Worm (Caenorhabditis elegans) whole organism, late embryonic: ENCODE measurements around the gene R02E4.3.

Experiments
- F13H6.1 ChIP-seq: sonication (generic microtip); optimal IDR thresholded peaks from 2 replicates; lab custom pipeline; 2016; ENCODE audit warnings: missing genetic modification characterization, missing compliant biosample characterization
- ahr-1 ChIP-seq: sonication (generic microtip); optimal IDR thresholded peaks from 2 replicates; lab custom pipeline; 2016; ENCODE audit warnings: missing genetic modification characterization, missing compliant biosample characterization
- ceh-14 ChIP-seq: sonication (generic microtip); optimal IDR thresholded peaks from 2 replicates; lab custom pipeline; 2016; ENCODE audit warnings: missing genotype, missing genetic modification characterization, missing compliant biosample characterization
- ceh-18 ChIP-seq: sonication (generic microtip); optimal IDR thresholded peaks from 2 replicates; lab custom pipeline; 2016; ENCODE audit warnings: missing genetic modification characterization, missing compliant biosample characterization
- ceh-19 ChIP-seq: fragments of 200-800 bp; sonication (Bioruptor generic); optimal IDR thresholded peaks from 2 replicates; lab custom pipeline; 2018; ENCODE audit warnings: mild to moderate bottlenecking, missing genetic modification characterization, missing compliant biosample characterization
- ceh-24 ChIP-seq: sonication (generic microtip); optimal IDR thresholded peaks from 2 replicates; lab custom pipeline; 2016; ENCODE audit warnings: mild to moderate bottlenecking, missing genetic modification characterization, missing compliant biosample characterization
- ceh-30 ChIP-seq: fragments of 150-350 bp; optimal IDR thresholded peaks from 2 replicates; lab custom pipeline; 2014; ENCODE audit warnings: missing biosample characterization, missing genetic modification characterization
- ceh-31 ChIP-seq: sonication (generic microtip); optimal IDR thresholded peaks from 2 replicates; lab custom pipeline; 2016; ENCODE audit warnings: missing genetic modification characterization, missing compliant biosample characterization
- ceh-48 ChIP-seq: sonication (generic microtip); optimal IDR thresholded peaks from 2 replicates; lab custom pipeline; 2016; ENCODE audit warnings: missing genetic modification characterization, inconsistent platforms, missing compliant biosample characterization
- dmd-4 ChIP-seq: sonication (generic microtip); optimal IDR thresholded peaks from 2 replicates; lab custom pipeline; 2016; ENCODE audit warnings: borderline replicate concordance, missing genetic modification characterization, missing compliant biosample characterization
- elt-4 ChIP-seq: sonication (generic microtip); optimal IDR thresholded peaks from 2 replicates; lab custom pipeline; 2016; ENCODE audit warnings: missing genetic modification characterization, missing compliant biosample characterization
- ets-4 ChIP-seq: sonication (generic microtip); optimal IDR thresholded peaks from 2 replicates; lab custom pipeline; 2016; ENCODE audit warnings: missing genetic modification characterization, missing compliant biosample characterization
- hlh-13 ChIP-seq: fragments of 200-800 bp; sonication (Bioruptor generic); optimal IDR thresholded peaks from 2 replicates; lab custom pipeline; 2018; ENCODE audit warnings: mild to moderate bottlenecking, missing genetic modification characterization, missing compliant biosample characterization
- hlh-30 ChIP-seq: sonication (generic microtip); optimal IDR thresholded peaks from 2 replicates; lab custom pipeline; 2017; ENCODE audit warnings: antibody characterized with exemption, missing genetic modification characterization, missing compliant biosample characterization; ENCODE audit not compliant: insufficient read depth
- hlh-8 ChIP-seq: sonication (generic microtip); optimal IDR thresholded peaks from 2 replicates; lab custom pipeline; 2016; ENCODE audit warnings: missing genotype, missing genetic modification characterization, missing compliant biosample characterization
- lim-6 ChIP-seq: sonication (generic microtip); optimal IDR thresholded peaks from 2 replicates; lab custom pipeline; 2016; ENCODE audit warnings: missing genetic modification characterization, missing compliant biosample characterization
- lin-11 ChIP-seq: fragments of 200-800 bp; sonication (Bioruptor generic); optimal IDR thresholded peaks from 2 replicates; lab custom pipeline; 2018; ENCODE audit warnings: mild to moderate bottlenecking, missing genetic modification characterization, missing compliant biosample characterization
- mec-3 ChIP-seq: sonication (generic microtip); optimal IDR thresholded peaks from 2 replicates; lab custom pipeline; 2016; ENCODE audit warnings: borderline replicate concordance, missing genetic modification characterization, missing compliant biosample characterization
- nfya-1 ChIP-seq: sonication (generic microtip); optimal IDR thresholded peaks from 2 replicates; lab custom pipeline; 2017; ENCODE audit warnings: missing genetic modification characterization, mild to moderate bottlenecking, missing compliant biosample characterization, antibody characterized with exemption, moderate library complexity
- nhr-11 ChIP-seq: fragments of 150-350 bp; optimal IDR thresholded peaks from 2 replicates; lab custom pipeline; 2014; ENCODE audit warnings: missing biosample characterization, missing genetic modification characterization
- npax-4 ChIP-seq: sonication (generic microtip); optimal IDR thresholded peaks from 2 replicates; lab custom pipeline; 2016; ENCODE audit warnings: missing genetic modification characterization, missing compliant biosample characterization
- odd-2 ChIP-seq: sonication (generic microtip); optimal IDR thresholded peaks from 2 replicates; lab custom pipeline; 2017; ENCODE audit warnings: antibody characterized with exemption, mild to moderate bottlenecking, missing genetic modification characterization, missing compliant biosample characterization
- pqm-1 ChIP-seq: sonication (generic microtip); optimal IDR thresholded peaks from 2 replicates; lab custom pipeline; 2016; ENCODE audit warnings: missing genetic modification characterization, missing compliant biosample characterization
- pros-1 ChIP-seq: fragments of 150-350 bp; optimal IDR thresholded peaks from 2 replicates; lab custom pipeline; 2014; ENCODE audit warnings: missing biosample characterization, missing genetic modification reagents, missing genetic modification characterization
- ref-2 ChIP-seq: sonication (generic microtip); optimal IDR thresholded peaks from 2 replicates; lab custom pipeline; 2016; ENCODE audit warnings: missing genetic modification characterization, missing compliant biosample characterization
- sdc-2 ChIP-seq: sonication (generic microtip); optimal IDR thresholded peaks from 2 replicates; lab custom pipeline; 2016; ENCODE audit warnings: missing genotype, missing genetic modification characterization, missing compliant biosample characterization
- sox-2 ChIP-seq: fragments of 200-800 bp; sonication (Bioruptor generic); IDR thresholded peaks from 2 replicates; pipeline ENCODE4 v1.3.6; 2022; ENCODE audit warnings: missing genetic modification reagents, missing genetic modification characterization, missing compliant biosample characterization
- sox-4 ChIP-seq: sonication (generic microtip); optimal IDR thresholded peaks from 2 replicates; lab custom pipeline; 2017; ENCODE audit warnings: mild to moderate bottlenecking, missing genetic modification characterization, inconsistent platforms, missing compliant biosample characterization
- tbx-2 ChIP-seq: sonication (generic microtip); optimal IDR thresholded peaks from 2 replicates; lab custom pipeline; 2016; ENCODE audit warnings: missing genetic modification characterization, missing compliant biosample characterization
- tbx-7 ChIP-seq: sonication (generic microtip); optimal IDR thresholded peaks from 2 replicates; lab custom pipeline; 2016; ENCODE audit warnings: missing genotype, missing genetic modification characterization, missing compliant biosample characterization
- unc-42 ChIP-seq: sonication (generic microtip); optimal IDR thresholded peaks from 2 replicates; lab custom pipeline; 2016; ENCODE audit warnings: missing genotype, missing genetic modification characterization, missing compliant biosample characterization
- unc-55 ChIP-seq: sonication (generic microtip); optimal IDR thresholded peaks from 2 replicates; lab custom pipeline; 2017; ENCODE audit warnings: missing biosample characterization, missing genetic modification reagents, missing genetic modification characterization
- unc-86 ChIP-seq: sonication (generic microtip); optimal IDR thresholded peaks from 2 replicates; lab custom pipeline; 2016; ENCODE audit warnings: missing genetic modification characterization, missing compliant biosample characterization
- zip-5 ChIP-seq: sonication (generic microtip); optimal IDR thresholded peaks from 2 replicates; lab custom pipeline; 2016; ENCODE audit warnings: missing genetic modification characterization, missing compliant biosample characterization
- ztf-16 ChIP-seq: sonication (generic microtip); optimal IDR thresholded peaks from 2 replicates; lab custom pipeline; 2017; ENCODE audit warnings: missing genetic modification characterization, missing compliant biosample characterization

The R02E4.3 gene

DNA sequence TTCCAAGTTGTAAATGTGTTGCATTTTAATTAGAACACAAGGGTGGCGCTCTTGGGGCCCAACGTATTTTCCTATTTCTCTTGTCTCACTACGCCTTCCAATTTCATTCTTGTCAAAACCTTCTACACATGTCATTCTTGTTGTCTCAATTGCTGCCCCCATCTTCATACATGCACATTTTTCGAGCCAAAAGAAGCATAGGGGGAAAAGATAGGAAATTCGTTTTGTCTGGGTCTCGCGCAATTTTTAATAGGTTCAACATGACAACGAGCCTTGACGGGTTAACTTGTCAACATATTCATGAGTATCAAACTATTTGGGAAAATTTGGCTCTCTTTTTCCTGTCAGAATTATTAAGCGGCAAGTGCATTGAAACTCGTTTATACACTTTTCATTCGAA, 21.4 kb upstream of the R02E4.3 start:
- peak; percentile 38 for TF ChIP-seq unc-55 (GFP tag; lab: Kevin White, UChicago)
- TF ChIP-seq odd-2 (tag; lab: Kevin White, UChicago): no peak
- TF ChIP-seq ceh-14: peak; percentile 23
- TF ChIP-seq hlh-30 (tag; lab: Kevin White, UChicago): no peak
- peak; percentile 52 for TF ChIP-seq unc-42 (tag; lab: Kevin White, UChicago)

DNA sequence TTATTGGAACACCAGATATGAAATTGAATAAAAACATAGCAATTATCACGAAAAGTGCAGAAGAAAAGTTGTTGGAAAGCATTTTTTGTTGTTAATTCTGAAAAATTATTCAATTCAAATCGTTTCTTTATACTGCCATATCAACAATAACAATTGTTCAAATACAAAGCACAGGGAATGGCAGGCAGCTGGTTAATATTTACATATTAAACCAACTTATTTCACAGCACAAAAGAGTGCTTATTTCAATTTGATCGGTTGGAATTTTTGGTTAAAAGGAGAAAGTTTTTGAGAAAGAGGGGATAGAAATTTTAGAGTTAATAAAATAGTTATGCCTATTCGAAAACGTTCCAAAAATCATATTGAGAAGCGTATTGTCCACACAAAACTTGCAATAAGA, 19.0 kb upstream of the R02E4.3 start, which contains the start of gene F09F9.3:
Gene F09F9.3, minus strand, starts transcription at position 101 of the 400 bp plus-strand sequence.
- TF ChIP-seq mec-3 (tag; lab: Kevin White, UChicago) (no peak), ref-2 (no peak), ceh-24 (tag; lab: Kevin White, UChicago) (no peak), ztf-16 (no peak), nhr-11 (tag; lab: Kevin White, UChicago) (no peak), zip-5 (tag; lab: Kevin White, UChicago) (no peak), npax-4 (tag; lab: Kevin White, UChicago) (no peak), pros-1 (no peak), ceh-30 (tag; lab: Kevin White, UChicago) (no peak), ets-4 (tag; lab: Kevin White, UChicago) (no peak), ceh-18 (tag; lab: Kevin White, UChicago) (no peak)

DNA sequence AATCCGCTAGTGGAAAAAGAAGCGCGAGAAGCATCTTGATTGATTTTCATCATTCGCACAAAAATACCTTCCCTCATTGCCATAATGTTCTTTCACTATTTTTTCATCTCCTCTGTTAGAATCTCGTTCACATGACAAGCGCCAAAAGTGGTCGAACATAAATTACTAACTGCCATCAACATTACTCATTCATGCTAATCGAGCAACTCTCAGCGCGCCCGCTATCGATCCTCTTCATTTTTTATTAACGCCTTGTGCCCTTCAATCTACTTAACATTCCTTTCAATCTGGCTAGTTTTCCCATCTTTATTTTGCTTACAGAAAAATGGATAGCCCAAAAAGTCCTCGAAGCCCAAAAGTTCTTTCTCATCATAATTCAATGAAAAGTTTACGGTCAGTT, 15.7 kb upstream of the R02E4.3 start, which contains the start of gene F09F9.5:
Gene F09F9.5, plus strand, starts transcription at position 301 of the 400 bp plus-strand sequence.
- no peak for TF ChIP-seq F13H6.1 (tag; lab: Kevin White, UChicago)
- no peak for TF ChIP-seq ceh-48
- TF ChIP-seq zip-5 (tag; lab: Kevin White, UChicago): no peak
- TF ChIP-seq pros-1: no peak
- no peak for TF ChIP-seq ceh-31 (tag; lab: Kevin White, UChicago)
- no peak for TF ChIP-seq sdc-2
- TF ChIP-seq ref-2: no peak
- no peak for TF ChIP-seq pqm-1 (tag; lab: Kevin White, UChicago)
- TF ChIP-seq nfya-1 (tag; lab: Kevin White, UChicago): no peak
- no peak for TF ChIP-seq ceh-18 (tag; lab: Kevin White, UChicago)
- no peak for TF ChIP-seq tbx-7
- TF ChIP-seq sox-2 (GFP tag; lab: Robert Waterston, UW): no peak
- TF ChIP-seq ahr-1 (tag; lab: Kevin White, UChicago): no peak
- no peak for TF ChIP-seq unc-42 (tag; lab: Kevin White, UChicago)
- no peak for TF ChIP-seq hlh-8
- no peak for TF ChIP-seq ets-4 (tag; lab: Kevin White, UChicago)
- TF ChIP-seq hlh-30 (tag; lab: Kevin White, UChicago): no peak

DNA sequence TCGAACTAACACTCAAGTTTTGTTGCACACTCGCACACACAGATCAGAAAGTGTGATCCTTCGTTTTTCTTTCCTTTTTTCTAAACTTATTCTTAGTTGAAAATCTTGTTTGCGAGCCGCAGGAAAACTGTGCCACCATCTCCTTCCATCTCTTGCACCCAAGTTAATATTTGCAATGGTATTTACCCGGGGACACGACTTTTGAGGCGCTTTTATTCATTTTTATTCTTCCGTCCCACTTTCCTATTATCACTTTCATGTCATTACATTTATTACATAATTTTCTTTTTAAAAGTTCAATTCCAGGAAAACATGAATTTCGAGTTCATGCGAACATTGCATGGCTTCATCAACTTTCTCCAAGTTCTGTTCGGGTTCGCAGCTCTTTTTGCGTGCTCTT, 13.1 kb upstream of the R02E4.3 start, which contains the start of gene F09F9.1:
Gene F09F9.1, plus strand, starts transcription at position 301 of the 400 bp plus-strand sequence.
- TF ChIP-seq hlh-13 (GFP tag; lab: Kevin White, UChicago) (no peak), lin-11 (no peak), unc-86 (tag; lab: Kevin White, UChicago) (no peak), tbx-7 (no peak)

DNA sequence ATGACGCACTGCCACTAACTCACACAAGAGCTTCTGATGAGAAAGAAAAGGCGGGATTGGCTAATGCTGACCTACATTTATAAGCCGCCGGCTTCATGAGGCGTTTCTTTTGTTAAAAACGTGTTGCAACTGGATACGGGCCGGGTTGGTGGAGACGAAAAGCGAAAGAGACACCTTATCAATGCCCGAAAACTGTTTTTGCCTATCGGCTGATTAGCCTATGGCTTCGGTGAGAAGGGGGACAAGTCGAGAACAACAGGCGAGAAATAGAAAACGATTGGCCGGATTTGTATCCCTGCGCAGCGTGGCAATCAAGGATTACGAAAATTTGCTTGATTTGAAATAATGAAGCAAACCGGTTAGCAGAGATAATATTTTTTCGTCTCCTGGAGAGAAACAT, 9.5 kb upstream of the R02E4.3 start, which contains the start of gene F09F9.2:
Gene F09F9.2, minus strand, starts transcription at position 25 of the 400 bp plus-strand sequence.
- TF ChIP-seq hlh-30 (tag; lab: Kevin White, UChicago) (no peak), nhr-11 (tag; lab: Kevin White, UChicago) (no peak), npax-4 (tag; lab: Kevin White, UChicago) (no peak), odd-2 (tag; lab: Kevin White, UChicago) (no peak), sox-4 (tag; lab: Kevin White, UChicago) (no peak), ceh-19 (GFP tag; lab: Kevin White, UChicago) (no peak), lim-6 (no peak), elt-4 (tag; lab: Kevin White, UChicago) (no peak), tbx-7 (no peak), tbx-2 (no peak), dmd-4 (tag; lab: Kevin White, UChicago) (no peak)
